Fruit fly (Drosophila melanogaster) whole organism, embryonic: ENCODE results near the gene Nca.

ENCODE experiments used
- Atf3 ChIP-seq: fragments of 200-800 bp; sonication (Bioruptor generic); optimal IDR thresholded peaks from 3 replicates; lab custom pipeline; 2016; ENCODE audit warnings: missing biosample characterization, missing genetic modification characterization
- CG11093 ChIP-seq: fragments of 200-800 bp; sonication (Bioruptor generic); IDR thresholded peaks from 3 replicates; pipeline ENCODE4 v1.3.6; 2022; ENCODE audit warnings: missing biosample characterization, missing genetic modification characterization
- CG13775 ChIP-seq: fragments of 200-800 bp; sonication (Bioruptor generic); optimal IDR thresholded peaks from 3 replicates; lab custom pipeline; 2017; ENCODE audit warnings: missing biosample characterization, mild to moderate bottlenecking, missing genetic modification characterization
- CG14014 ChIP-seq: fragments of 200-800 bp; sonication (Bioruptor generic); IDR thresholded peaks from 2 replicates; pipeline ENCODE4 v1.3.6; 2022; ENCODE audit warnings: missing biosample characterization, missing genetic modification characterization
- CG16779 ChIP-seq: fragments of 200-800 bp; sonication (Bioruptor generic); IDR thresholded peaks from 2 replicates; pipeline ENCODE4 v1.3.6; 2022; ENCODE audit warnings: missing biosample characterization, missing genetic modification characterization
- CG18476 ChIP-seq: fragments of 200-800 bp; sonication (Bioruptor generic); optimal IDR thresholded peaks from 2 replicates; lab custom pipeline; 2016; ENCODE audit warnings: missing biosample characterization, mild to moderate bottlenecking, missing genetic modification characterization
- CG2712 ChIP-seq: fragments of 200-800 bp; optimal IDR thresholded peaks from 3 replicates; lab custom pipeline; 2019; ENCODE audit warnings: missing biosample characterization, mild to moderate bottlenecking, missing genetic modification characterization, moderate library complexity
- CG3065 ChIP-seq: fragments of 200-800 bp; sonication (Bioruptor generic); optimal IDR thresholded peaks from 2 replicates; lab custom pipeline; 2016; ENCODE audit warnings: missing biosample characterization, missing genetic modification characterization
- CG3281 ChIP-seq: fragments of 200-800 bp; sonication (Bioruptor generic); optimal IDR thresholded peaks from 3 replicates; lab custom pipeline; 2017; ENCODE audit warnings: missing biosample characterization, mild to moderate bottlenecking, missing genetic modification characterization
- CG3838 ChIP-seq: fragments of 200-800 bp; sonication (Bioruptor generic); optimal IDR thresholded peaks from 3 replicates; lab custom pipeline; 2016; ENCODE audit warnings: missing biosample characterization, missing genetic modification characterization
- CG3995 ChIP-seq: fragments of 200-800 bp; sonication (Bioruptor generic); optimal IDR thresholded peaks from 3 replicates; lab custom pipeline; 2016; ENCODE audit warnings: missing biosample characterization, missing genetic modification characterization
- CG4282 ChIP-seq: fragments of 200-800 bp; sonication (Bioruptor generic); optimal IDR thresholded peaks from 2 replicates; lab custom pipeline; 2016; ENCODE audit warnings: missing biosample characterization, missing genetic modification characterization
- CG4404 ChIP-seq: fragments of 200-800 bp; sonication (Bioruptor generic); IDR thresholded peaks from 2 replicates; pipeline ENCODE4 v1.3.6; 2022; ENCODE audit warnings: missing biosample characterization, missing genetic modification characterization
- CG5180 ChIP-seq: fragments of 200-800 bp; sonication (Bioruptor generic); optimal IDR thresholded peaks from 3 replicates; lab custom pipeline; 2017; ENCODE audit warnings: missing biosample characterization, missing genetic modification characterization, mild to moderate bottlenecking, moderate library complexity, missing genetic modification reagents
- CG7372 ChIP-seq: fragments of 200-800 bp; sonication (Bioruptor generic); IDR thresholded peaks from 2 replicates; pipeline ENCODE4 v1.3.6; 2022; ENCODE audit warnings: missing biosample characterization, missing genetic modification characterization
- CG9797 ChIP-seq: fragments of 200-800 bp; sonication (Bioruptor generic); optimal IDR thresholded peaks from 3 replicates; lab custom pipeline; 2018; ENCODE audit warnings: missing biosample characterization, mild to moderate bottlenecking, missing genetic modification characterization
- Chrac-16 ChIP-seq: fragments of 200-800 bp; sonication (Bioruptor generic); optimal IDR thresholded peaks from 3 replicates; lab custom pipeline; 2016; ENCODE audit warnings: missing biosample characterization, missing genetic modification characterization
- Dfd ChIP-seq, 2 experiments: fragments of >200 bp; optimal IDR thresholded peaks; 2 replicates each; lab custom pipeline; 2017; ENCODE audit warnings: missing biosample characterization in 2 of 2, missing genetic modification characterization in 2 of 2
- Dip2 ChIP-seq: fragments of 200-800 bp; sonication (Bioruptor generic); IDR thresholded peaks from 2 replicates; pipeline ENCODE4 v1.3.6; 2022; ENCODE audit warnings: missing biosample characterization, missing genetic modification characterization
- Ets65A ChIP-seq: fragments of 200-800 bp; sonication (Bioruptor generic); peaks from one replicate; lab custom pipeline; 2016; ENCODE audit warnings: missing biosample characterization, missing genetic modification characterization
- Fer1 ChIP-seq: fragments of 200-800 bp; sonication (Bioruptor generic); optimal IDR thresholded peaks from 2 replicates; lab custom pipeline; 2017; ENCODE audit warnings: missing biosample characterization, mild to moderate bottlenecking, missing genetic modification characterization
- Fer3 ChIP-seq: fragments of 200-800 bp; sonication (Bioruptor generic); optimal IDR thresholded peaks from 2 replicates; lab custom pipeline; 2018; ENCODE audit warnings: missing biosample characterization, mild to moderate bottlenecking, missing genetic modification characterization, moderate library complexity
- Hey ChIP-seq: fragments of 200-800 bp; sonication (Bioruptor generic); optimal IDR thresholded peaks from 3 replicates; lab custom pipeline; 2018; ENCODE audit warnings: missing biosample characterization, mild to moderate bottlenecking, missing genetic modification characterization
- Poxn ChIP-seq: fragments of 200-800 bp; sonication (Bioruptor generic); IDR thresholded peaks from 2 replicates; pipeline ENCODE4 v1.3.6; 2022; ENCODE audit warnings: missing biosample characterization, missing genetic modification characterization
- Sry-β ChIP-seq: fragments of 200-800 bp; sonication (Bioruptor generic); optimal IDR thresholded peaks from 2 replicates; lab custom pipeline; 2018; ENCODE audit warnings: missing biosample characterization, mild to moderate bottlenecking, missing genetic modification characterization, moderate library complexity
- Taf1 ChIP-seq: fragments of 200-800 bp; sonication (Bioruptor generic); IDR thresholded peaks from 2 replicates; pipeline ENCODE4 v1.3.6; 2022; ENCODE audit warnings: missing biosample characterization, missing genetic modification characterization
- Xrp1 ChIP-seq: fragments of 200-800 bp; sonication (Bioruptor generic); IDR thresholded peaks from 2 replicates; pipeline ENCODE4 v1.3.6; 2022; ENCODE audit warnings: missing biosample characterization, missing genetic modification characterization
- bsh ChIP-seq, 2 experiments: fragments of 200-800 bp; sonication (Bioruptor generic); optimal IDR thresholded peaks; 2 replicates each; lab custom pipeline; 2017 to 2018; ENCODE audit warnings: mild to moderate bottlenecking in 2 of 2, missing biosample characterization in 2 of 2, missing genetic modification characterization in 2 of 2, moderate library complexity in 1 of 2
- danr ChIP-seq: fragments of 200-800 bp; sonication (Bioruptor generic); IDR thresholded peaks from 2 replicates; pipeline ENCODE4 v1.3.6; 2022; ENCODE audit warnings: missing biosample characterization, missing genetic modification characterization
- dimm ChIP-seq: fragments of 200-800 bp; sonication (Bioruptor generic); IDR thresholded peaks from 2 replicates; pipeline ENCODE4 v1.3.6; 2022; ENCODE audit warnings: missing biosample characterization, missing genetic modification characterization
- dpn ChIP-seq, 2 experiments: fragments of 200-800 bp; sonication (Bioruptor generic); optimal IDR thresholded peaks; 3 replicates each; lab custom pipeline; 2016; ENCODE audit warnings: missing biosample characterization in 2 of 2, missing genetic modification characterization in 2 of 2
- gt ChIP-seq: fragments of 200-800 bp; sonication (Bioruptor generic); IDR thresholded peaks from 2 replicates; pipeline ENCODE4 v1.3.6; 2022; ENCODE audit warnings: missing biosample characterization, missing genetic modification characterization
- jing ChIP-seq: fragments of 200-800 bp; sonication (Bioruptor generic); optimal IDR thresholded peaks from 2 replicates; lab custom pipeline; 2018; ENCODE audit warnings: missing biosample characterization, mild to moderate bottlenecking, missing genetic modification characterization
- kay ChIP-seq: fragments of 200-800 bp; sonication (Bioruptor generic); optimal IDR thresholded peaks from 2 replicates; lab custom pipeline; 2016; ENCODE audit warnings: missing biosample characterization, missing genetic modification characterization
- lov ChIP-seq, 2 experiments: fragments of 200-800 bp in 1 of 2; fragments of >200 bp in 1 of 2; sonication (Bioruptor generic) in 1 of 2; IDR thresholded peaks in 1 of 2; optimal IDR thresholded peaks in 1 of 2; 2 replicates in 1 of 2; 3 replicates in 1 of 2; pipeline versions ENCODE4 v1.3.6 to Lab custom; 2017 to 2022; ENCODE audit warnings: missing biosample characterization in 1 of 2, missing genetic modification characterization in 1 of 2
- mld ChIP-seq: fragments of 200-800 bp; sonication (Bioruptor generic); IDR thresholded peaks from 3 replicates; pipeline ENCODE4 v1.3.6; 2022; ENCODE audit warnings: missing biosample characterization, missing genetic modification characterization; ENCODE audit not compliant: partially characterized antibody
- odd ChIP-seq: fragments of 200-800 bp; sonication (Bioruptor generic); optimal IDR thresholded peaks from 2 replicates; lab custom pipeline; 2017; ENCODE audit warnings: missing biosample characterization, mild to moderate bottlenecking, missing genetic modification characterization
- pho ChIP-seq: fragments of 200-800 bp; sonication (Bioruptor generic); optimal IDR thresholded peaks from 2 replicates; lab custom pipeline; 2016; ENCODE audit warnings: missing biosample characterization, missing genetic modification characterization
- pros ChIP-seq: fragments of 200-800 bp; sonication (Bioruptor generic); optimal IDR thresholded peaks from 3 replicates; lab custom pipeline; 2019; ENCODE audit warnings: missing biosample characterization, mild to moderate bottlenecking, missing genetic modification characterization, moderate library complexity
- sc ChIP-seq, 3 experiments: fragments of >200 bp in 2 of 3; fragments of 200-800 bp in 1 of 3; sonication (Bioruptor generic) in 1 of 3; optimal IDR thresholded peaks; 2 replicates in 2 of 3; 3 replicates in 1 of 3; lab custom pipeline; 2017; ENCODE audit warnings: mild to moderate bottlenecking in 1 of 3, missing biosample characterization in 1 of 3, missing genetic modification characterization in 1 of 3, missing genetic modification reagents in 1 of 3
- sd ChIP-seq: fragments of 200-800 bp; sonication (Bioruptor generic); optimal IDR thresholded peaks from 3 replicates; lab custom pipeline; 2018; ENCODE audit warnings: missing biosample characterization, mild to moderate bottlenecking, missing genetic modification characterization, moderate library complexity
- sens ChIP-seq: fragments of 200-800 bp; sonication (Bioruptor generic); peaks from one replicate; lab custom pipeline; 2016; ENCODE audit warnings: missing biosample characterization, missing genetic modification characterization
- seq ChIP-seq: fragments of 200-800 bp; sonication (Bioruptor generic); IDR thresholded peaks from 2 replicates; pipeline ENCODE4 v1.3.6; 2022; ENCODE audit warnings: missing biosample characterization, missing genetic modification characterization
- tap ChIP-seq: fragments of 200-800 bp; optimal IDR thresholded peaks from 3 replicates; lab custom pipeline; 2019; ENCODE audit warnings: missing biosample characterization, mild to moderate bottlenecking, missing genetic modification characterization, moderate library complexity
- tna ChIP-seq: fragments of 200-800 bp; sonication (Bioruptor generic); IDR thresholded peaks from 2 replicates; pipeline ENCODE4 v1.3.6; 2022; ENCODE audit warnings: missing biosample characterization, missing genetic modification characterization; ENCODE audit not compliant: partially characterized antibody
- ttk ChIP-seq: fragments of 200-800 bp; sonication (Bioruptor generic); IDR thresholded peaks from 2 replicates; pipeline ENCODE4 v2.1.2; 2022; ENCODE audit warnings: missing biosample characterization, missing genetic modification characterization
- tx ChIP-seq: fragments of 200-800 bp; sonication (Bioruptor generic); optimal IDR thresholded peaks from 2 replicates; lab custom pipeline; 2016; ENCODE audit warnings: missing biosample characterization, missing genetic modification characterization
- unc-4 ChIP-seq: fragments of 200-800 bp; sonication (Bioruptor generic); IDR thresholded peaks from 2 replicates; pipeline ENCODE4 v1.3.6; 2022; ENCODE audit warnings: missing biosample characterization, missing genetic modification characterization; ENCODE audit not compliant: partially characterized antibody
- yki ChIP-seq: fragments of >200 bp; optimal IDR thresholded peaks from 3 replicates; lab custom pipeline; 2018

Nca gene

dm6 chr3L:20002482-20003234 lies 11.0 kb downstream of the Nca start, which contains the start of gene CG7668 (continued):
- peak; percentile 90 for TF ChIP-seq CG14014
- TF ChIP-seq Fer3 (tag; lab: Kevin White, UChicago) = peak; percentile 93
- peak; percentile 91 for TF ChIP-seq CG3281
- TF ChIP-seq Dfd (GFP tag; optimal IDR thresholded peaks at IDR 0.05; lab: Kevin White, UChicago) = no peak
- TF ChIP-seq Hey = no peak
- TF ChIP-seq pros (GFP tag; lab: Kevin White, UChicago) = peak; percentile 50
- no peak for TF ChIP-seq dimm (GFP tag; lab: Robert Waterston, UW)
- TF ChIP-seq CG18476 = peak; percentile 87
- no peak for TF ChIP-seq sc (optimal IDR thresholded peaks at IDR 0.05; lab: Kevin White, UChicago)
- peak; percentile 58 for TF ChIP-seq sc (GFP tag; optimal IDR thresholded peaks at IDR 0.05; lab: Kevin White, UChicago)
- peak; percentile 58 for TF ChIP-seq CG4282 (GFP tag; lab: Kevin White, UChicago)
- TF ChIP-seq bsh (GFP tag; optimal IDR thresholded peaks at IDR 0.05; lab: Kevin White, UChicago) = peak; percentile 50 to 92
- peak; percentile 73; the same call in 2 of the 3 replicates for TF ChIP-seq CG11093 (GFP tag; lab: Robert Waterston, UW)
- peak; percentile 40 for TF ChIP-seq Sry-β (GFP tag; lab: Kevin White, UChicago)
- TF ChIP-seq tap (tag; lab: Kevin White, UChicago) = peak; percentile 91
- TF ChIP-seq Atf3 = peak; percentile 79
- TF ChIP-seq odd = peak; percentile 82
- TF ChIP-seq Xrp1 (GFP tag; lab: Robert Waterston, UW) = peak; percentile 93
- no peak for TF ChIP-seq Dip2
- TF ChIP-seq ttk (GFP tag; lab: Robert Waterston, UW) = peak; percentile 92
- TF ChIP-seq sens = peak; percentile 99
- TF ChIP-seq CG13775 (GFP tag; lab: Kevin White, UChicago) = peak; percentile 84
- peak; percentile 92 for TF ChIP-seq CG16779 (GFP tag; lab: Robert Waterston, UW)
- TF ChIP-seq lov (optimal IDR thresholded peaks at IDR 0.05; lab: Kevin White, UChicago) = no peak
- TF ChIP-seq lov (GFP tag; IDR thresholded peaks at IDR 0.05; lab: Robert Waterston, UW) = peak; percentile 87
- TF ChIP-seq Ets65A (GFP tag; lab: Kevin White, UChicago) = peak; percentile 97
- peak; percentile 86 for TF ChIP-seq tx
- peak; percentile 64 for TF ChIP-seq sd (tag; lab: Kevin White, UChicago)
- peak; percentile 73 for TF ChIP-seq jing (GFP tag; lab: Kevin White, UChicago)
- no peak; the same call in 1 of the 2 replicates for TF ChIP-seq Poxn (GFP tag; lab: Robert Waterston, UW)
- TF ChIP-seq mld (GFP tag; lab: Robert Waterston, UW) = no peak
- TF ChIP-seq CG4404 (GFP tag; lab: Robert Waterston, UW) = no peak; the same call in 1 of the 2 replicates
- TF ChIP-seq unc-4 (GFP tag; lab: Robert Waterston, UW) = no peak
- no peak for TF ChIP-seq gt (GFP tag; lab: Robert Waterston, UW)
- TF ChIP-seq CG3838 (GFP tag; lab: Kevin White, UChicago) = peak; percentile 41
- TF ChIP-seq Chrac-16 (GFP tag; lab: Kevin White, UChicago) = peak; percentile 83
- no peak for TF ChIP-seq yki
- TF ChIP-seq kay (GFP tag; lab: Kevin White, UChicago) = peak; percentile 79
- TF ChIP-seq CG3065 = peak; percentile 59
- TF ChIP-seq CG2712 = peak; percentile 94
- TF ChIP-seq CG5180 (GFP tag; lab: Kevin White, UChicago) = peak; percentile 78
- TF ChIP-seq Fer1 = peak; percentile 90
- peak; percentile 77 for TF ChIP-seq danr
- TF ChIP-seq tna (GFP tag; lab: Robert Waterston, UW) = no peak
- TF ChIP-seq CG9797 (GFP tag; lab: Kevin White, UChicago) = peak; percentile 63
- TF ChIP-seq pho = peak; percentile 89
- peak; percentile 81; the same call in 1 of the 2 replicates for TF ChIP-seq Taf1 (GFP tag; lab: Robert Waterston, UW)
- peak; percentile 89 to 93 for TF ChIP-seq dpn (GFP tag; optimal IDR thresholded peaks at IDR 0.05; lab: Kevin White, UChicago)
- peak; percentile 89 for TF ChIP-seq seq
- peak; percentile 57 for TF ChIP-seq CG3995 (GFP tag; lab: Kevin White, UChicago)
- TF ChIP-seq CG7372 = peak; percentile 86
